Fruit fly (Drosophila melanogaster): ENCODE data around the gene Cyp4ae1.
A peak's percentile ranks its signal among the peaks of the same experiment; 100 is the strongest.

Cyp4ae1 gene

DNA sequence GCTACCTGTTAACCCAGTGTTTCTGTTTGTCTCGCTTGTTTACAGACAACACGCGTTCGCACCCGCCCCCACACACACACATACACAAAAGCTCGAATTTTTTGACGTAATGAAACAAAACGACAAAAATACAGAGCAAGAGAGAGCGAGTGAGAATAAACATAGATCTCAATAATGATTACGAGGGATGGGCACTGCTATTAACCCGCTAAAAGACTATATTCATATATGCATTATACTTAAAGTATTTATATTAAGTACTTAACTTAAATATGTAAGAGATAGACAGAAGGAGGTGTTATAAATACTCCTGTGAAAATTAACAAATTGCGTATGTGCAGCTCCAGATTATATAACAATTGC, 37.0 kb upstream of the Cyp4ae1 start:
- no peak for TF ChIP-seq Dll (optimal IDR thresholded peaks at IDR 0.05)
- TF ChIP-seq CG8478 (optimal IDR thresholded peaks at IDR 0.05) = no peak
- no peak for TF ChIP-seq psq (optimal IDR thresholded peaks at IDR 0.05)
- TF ChIP-seq pan (optimal IDR thresholded peaks at IDR 0.05) = no peak
- no peak for TF ChIP-seq usp (GFP tag; optimal IDR thresholded peaks at IDR 0.05)
- TF ChIP-seq EcR (GFP tag; optimal IDR thresholded peaks at IDR 0.05) = no peak

DNA sequence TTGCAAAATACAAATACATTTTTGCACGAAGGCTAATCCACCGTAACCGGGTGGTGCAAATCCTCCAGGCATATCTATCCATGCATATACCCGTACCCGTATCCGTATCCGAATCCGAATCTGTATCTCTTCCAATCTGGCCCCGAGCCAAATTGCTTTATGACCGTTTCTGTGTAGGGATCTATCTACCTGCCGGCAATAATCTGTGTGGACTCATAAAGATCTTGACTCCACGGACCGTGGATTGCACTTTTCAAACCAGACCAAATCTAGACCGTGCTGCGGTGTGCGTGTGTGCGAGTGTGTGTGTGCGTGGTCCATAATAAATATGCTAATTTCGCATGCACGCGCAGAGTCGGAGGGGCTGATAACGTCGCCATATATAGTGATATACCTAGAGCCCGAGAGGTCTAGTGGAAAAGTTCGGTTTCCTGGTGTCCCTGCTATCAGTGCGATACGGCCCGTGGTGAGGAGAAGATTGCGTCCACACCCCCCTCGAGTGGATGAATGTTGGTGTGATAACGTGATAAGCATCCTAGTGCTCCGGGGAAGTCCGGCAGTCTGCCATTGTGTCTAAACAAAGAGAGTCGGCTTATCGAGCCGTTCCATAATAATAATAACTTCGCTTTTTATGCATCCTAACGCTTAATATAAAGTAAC, 36.4 kb upstream of the Cyp4ae1 start:
- TF ChIP-seq Dll (optimal IDR thresholded peaks at IDR 0.05) (no peak), pan (optimal IDR thresholded peaks at IDR 0.05) (no peak), usp (GFP tag; optimal IDR thresholded peaks at IDR 0.05) (no peak), CG8478 (optimal IDR thresholded peaks at IDR 0.05) (no peak), psq (optimal IDR thresholded peaks at IDR 0.05) (no peak), EcR (GFP tag; optimal IDR thresholded peaks at IDR 0.05) (no peak)

dm6 chrX:2142935-2143312, 35.9 kb upstream of the Cyp4ae1 start:
- TF ChIP-seq psq (optimal IDR thresholded peaks at IDR 0.05) = no peak
- no peak for TF ChIP-seq EcR (GFP tag; optimal IDR thresholded peaks at IDR 0.05)
- no peak for TF ChIP-seq Dll (optimal IDR thresholded peaks at IDR 0.05)
- TF ChIP-seq pan (optimal IDR thresholded peaks at IDR 0.05) = no peak
- TF ChIP-seq usp (GFP tag; optimal IDR thresholded peaks at IDR 0.05) = no peak
- TF ChIP-seq CG8478 (optimal IDR thresholded peaks at IDR 0.05) = no peak

DNA sequence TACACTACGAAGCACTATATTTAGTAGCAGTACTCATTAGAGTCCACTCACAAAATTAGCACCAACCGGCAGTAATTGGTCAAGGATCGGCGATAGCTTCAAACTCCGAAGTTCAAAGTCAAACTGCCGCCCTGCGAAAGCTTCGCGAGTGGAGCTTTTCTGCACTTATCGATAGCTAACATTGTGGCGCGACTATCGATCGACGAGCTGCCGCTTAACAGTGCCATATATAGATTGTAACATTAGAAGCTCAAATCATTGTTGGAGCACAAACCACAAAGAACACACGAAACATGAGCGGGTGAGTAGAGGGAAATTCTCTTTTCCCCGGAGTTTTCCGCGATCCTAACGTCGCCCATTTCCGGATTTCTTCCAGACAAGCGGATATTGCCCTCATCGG, 33.7 kb upstream of the Cyp4ae1 start, which contains the start of gene Pgd:
Pgd (plus strand) TSS at position 23 of the 400 bp plus-strand sequence.
- TF ChIP-seq psq (optimal IDR thresholded peaks at IDR 0.05) = no peak
- no peak for TF ChIP-seq usp (GFP tag; optimal IDR thresholded peaks at IDR 0.05)
- TF ChIP-seq CG8478 (optimal IDR thresholded peaks at IDR 0.05) = no peak
- no peak for TF ChIP-seq pan (optimal IDR thresholded peaks at IDR 0.05)
- TF ChIP-seq Dll (optimal IDR thresholded peaks at IDR 0.05) = no peak
- TF ChIP-seq EcR (GFP tag; optimal IDR thresholded peaks at IDR 0.05) = no peak

DNA sequence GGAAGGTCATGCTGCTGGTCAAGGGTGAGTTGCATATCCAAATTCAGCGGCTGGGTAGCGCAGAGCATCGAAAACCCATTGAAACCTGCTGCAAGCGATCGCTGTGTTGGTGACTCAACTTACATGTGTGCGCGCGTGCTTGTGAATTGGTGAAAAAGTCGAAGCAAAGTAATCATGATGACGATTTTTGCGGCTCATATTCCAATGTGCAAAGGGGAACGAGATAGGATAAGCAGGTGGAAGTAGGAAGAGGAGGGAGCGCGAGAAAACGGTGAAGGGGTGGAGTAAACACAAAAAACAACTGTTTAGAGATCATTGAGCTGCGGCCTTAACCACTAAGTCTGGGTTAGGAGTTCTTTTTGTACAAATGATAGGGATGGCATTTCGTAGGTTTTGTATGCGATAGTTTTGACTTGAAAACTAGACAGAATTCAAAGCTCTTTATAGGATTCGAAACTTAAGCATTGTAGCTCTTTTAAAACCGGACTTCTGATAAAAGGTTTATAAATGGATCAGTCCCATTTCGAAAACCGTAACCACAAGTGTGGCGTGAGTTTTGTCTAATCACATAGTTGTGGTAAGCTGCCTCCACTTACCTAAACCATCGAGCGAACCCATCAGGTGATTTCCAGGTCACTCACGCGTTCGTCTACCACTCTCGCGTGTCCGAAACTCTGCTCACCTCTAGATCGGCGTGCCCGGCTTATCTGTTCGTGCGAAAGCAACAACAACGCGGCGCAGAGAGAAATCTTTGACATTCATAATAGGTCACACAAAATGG, 32.9 kb upstream of the Cyp4ae1 start:
- no peak for TF ChIP-seq Dll (optimal IDR thresholded peaks at IDR 0.05)
- TF ChIP-seq pan (optimal IDR thresholded peaks at IDR 0.05) = no peak
- no peak for TF ChIP-seq psq (optimal IDR thresholded peaks at IDR 0.05)
- TF ChIP-seq usp (GFP tag; optimal IDR thresholded peaks at IDR 0.05) = no peak
- no peak for TF ChIP-seq EcR (GFP tag; optimal IDR thresholded peaks at IDR 0.05)
- TF ChIP-seq CG8478 (optimal IDR thresholded peaks at IDR 0.05) = no peak

dm6 chrX:2146574-2146973, 32.2 kb upstream of the Cyp4ae1 start:
- no peak for TF ChIP-seq psq (optimal IDR thresholded peaks at IDR 0.05)
- no peak for TF ChIP-seq Dll (optimal IDR thresholded peaks at IDR 0.05)

dm6 chrX:2147475-2147874, 31.3 kb upstream of the Cyp4ae1 start:
- no peak for TF ChIP-seq pan (optimal IDR thresholded peaks at IDR 0.05)
- no peak for TF ChIP-seq psq (optimal IDR thresholded peaks at IDR 0.05)
- no peak for TF ChIP-seq Dll (optimal IDR thresholded peaks at IDR 0.05)
- no peak for TF ChIP-seq usp (GFP tag; optimal IDR thresholded peaks at IDR 0.05)
- TF ChIP-seq CG8478 (optimal IDR thresholded peaks at IDR 0.05) = no peak
- no peak for TF ChIP-seq EcR (GFP tag; optimal IDR thresholded peaks at IDR 0.05)

DNA sequence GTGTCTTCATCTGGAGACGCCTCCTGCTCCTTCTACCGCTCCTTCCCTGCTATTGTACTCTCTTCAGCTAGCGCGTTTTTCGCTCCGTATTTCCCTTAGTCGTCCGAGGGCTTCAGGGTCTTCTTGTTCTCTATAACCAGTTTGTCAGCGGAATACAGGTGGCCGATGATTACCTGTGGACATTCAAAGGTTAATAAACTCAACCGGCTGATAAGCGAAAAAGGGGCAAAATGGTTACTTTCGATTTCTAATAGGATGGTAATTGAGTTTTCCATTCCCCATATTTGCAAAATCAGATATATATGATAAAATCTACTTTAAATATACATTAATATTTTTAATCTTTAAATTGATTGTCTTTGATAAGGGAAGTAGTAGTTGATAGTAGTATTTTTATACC, 30.1 kb upstream of the Cyp4ae1 start:
- TF ChIP-seq usp (GFP tag; optimal IDR thresholded peaks at IDR 0.05) (no peak), pan (optimal IDR thresholded peaks at IDR 0.05) (no peak), CG8478 (optimal IDR thresholded peaks at IDR 0.05) (no peak), psq (optimal IDR thresholded peaks at IDR 0.05) (no peak), EcR (GFP tag; optimal IDR thresholded peaks at IDR 0.05) (no peak), Dll (optimal IDR thresholded peaks at IDR 0.05) (no peak)

DNA sequence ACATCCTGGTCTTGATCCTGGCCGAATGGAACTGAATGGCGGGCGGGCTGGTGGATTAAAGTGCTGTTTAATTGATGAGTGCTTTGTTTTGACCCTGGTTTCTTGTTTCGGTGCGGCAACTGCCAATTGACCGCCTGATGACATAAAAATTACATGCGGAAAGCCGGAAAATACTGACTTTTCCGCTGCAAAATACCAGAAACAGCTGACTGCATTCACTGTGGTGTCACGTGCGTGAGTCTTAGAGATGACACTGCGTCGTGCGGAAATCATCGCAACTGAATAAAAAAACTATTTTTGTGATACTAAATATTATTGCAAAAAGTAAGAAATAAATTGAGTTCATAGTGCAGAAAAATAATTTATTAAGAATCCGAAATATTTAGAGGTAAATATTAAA, 29.3 kb upstream of the Cyp4ae1 start, which contains the start of gene bcn92:
bcn92 (minus strand) TSS at position 170 of the 400 bp plus-strand sequence.
- TF ChIP-seq CG8478 (optimal IDR thresholded peaks at IDR 0.05) (no peak), psq (optimal IDR thresholded peaks at IDR 0.05) (no peak), usp (GFP tag; optimal IDR thresholded peaks at IDR 0.05) (no peak), Dll (optimal IDR thresholded peaks at IDR 0.05) (no peak), EcR (GFP tag; optimal IDR thresholded peaks at IDR 0.05) (no peak)

DNA sequence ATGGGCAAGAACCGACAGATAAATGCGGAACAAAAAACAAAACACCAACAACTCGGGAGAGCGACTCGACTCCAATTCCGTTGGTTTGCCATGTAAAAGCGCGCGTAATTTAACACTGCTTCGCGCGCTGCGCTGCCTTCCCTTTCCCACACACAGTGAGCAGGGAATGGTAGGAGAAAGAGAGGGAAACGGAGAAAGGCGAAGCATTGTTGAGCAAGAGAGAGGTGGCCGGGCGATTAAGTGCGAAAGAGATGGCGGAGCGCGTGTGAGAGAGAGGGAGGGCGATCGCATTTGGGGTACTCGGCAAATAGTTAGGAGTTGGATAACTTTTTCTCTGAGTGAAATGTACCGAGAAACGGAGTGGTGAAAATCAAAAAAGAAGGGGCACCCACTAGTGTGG, 22.9 kb upstream of the Cyp4ae1 start:
- TF ChIP-seq usp (GFP tag; optimal IDR thresholded peaks at IDR 0.05) = no peak
- TF ChIP-seq CG8478 (optimal IDR thresholded peaks at IDR 0.05) = peak; percentile 66
- TF ChIP-seq psq (optimal IDR thresholded peaks at IDR 0.05) = no peak
- no peak for TF ChIP-seq pan (optimal IDR thresholded peaks at IDR 0.05)
- peak; percentile 74 for TF ChIP-seq Dll (optimal IDR thresholded peaks at IDR 0.05)
- TF ChIP-seq EcR (GFP tag; optimal IDR thresholded peaks at IDR 0.05) = no peak

DNA sequence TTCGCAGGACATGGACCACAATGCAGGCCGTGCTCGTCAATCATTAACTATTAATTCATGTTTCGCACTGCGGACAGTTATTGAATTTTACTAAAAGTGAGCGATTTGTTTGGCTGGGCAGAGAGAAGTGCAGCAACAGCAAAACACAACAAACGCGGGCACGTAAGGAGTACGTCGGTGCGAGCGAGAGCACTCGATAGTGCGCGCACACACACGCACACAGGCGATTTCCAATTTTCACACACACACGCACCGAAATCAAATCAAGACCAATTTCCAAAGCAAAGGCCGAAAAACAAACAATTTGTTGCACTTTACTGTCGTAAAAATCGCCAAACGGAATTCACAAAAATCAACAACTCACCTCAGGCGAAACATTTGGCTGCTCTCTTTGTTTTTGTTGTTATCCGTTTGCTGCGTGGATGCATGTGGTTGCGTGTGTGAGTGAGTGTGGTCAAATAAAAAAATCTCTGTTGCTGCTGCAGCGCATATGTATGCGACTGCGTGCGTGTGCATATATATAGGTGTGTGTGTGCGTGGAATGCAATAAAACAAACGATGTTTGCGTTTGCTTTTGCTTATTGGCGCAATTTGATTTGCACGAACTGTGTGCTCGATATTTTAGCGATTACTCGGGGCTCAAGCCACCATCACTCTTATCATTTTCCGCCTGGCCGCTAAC, 20.7 kb upstream of the Cyp4ae1 start:
- TF ChIP-seq pan (optimal IDR thresholded peaks at IDR 0.05) (no peak), Dll (optimal IDR thresholded peaks at IDR 0.05) (peak; percentile 25), EcR (GFP tag; optimal IDR thresholded peaks at IDR 0.05) (no peak), CG8478 (optimal IDR thresholded peaks at IDR 0.05) (peak; percentile 95), usp (GFP tag; optimal IDR thresholded peaks at IDR 0.05) (no peak), psq (optimal IDR thresholded peaks at IDR 0.05) (no peak)

dm6 chrX:2158668-2159163, 20.1 kb upstream of the Cyp4ae1 start, which contains the start of gene wapl:
TSS of gene wapl (minus strand) at chrX:2158983.
- TF ChIP-seq Dll (optimal IDR thresholded peaks at IDR 0.05) = no peak
- TF ChIP-seq psq (optimal IDR thresholded peaks at IDR 0.05) = no peak
- no peak for TF ChIP-seq EcR (GFP tag; optimal IDR thresholded peaks at IDR 0.05)
- no peak for TF ChIP-seq pan (optimal IDR thresholded peaks at IDR 0.05)

Measured in whole organism.